Worm (Caenorhabditis elegans): ENCODE measurements around the gene mut-15.

ce11 chrV:15000055-15000704, 2.2 kb upstream of the mut-15 start, which contains the start of gene rps-16:
- TF ChIP-seq lin-39 (tag; optimal IDR thresholded peaks at IDR 0.05) (no peak), fos-1 (tag; optimal IDR thresholded peaks at IDR 0.05) (no peak), sma-3 (GFP tag; optimal IDR thresholded peaks at IDR 0.05) (no peak), lsy-2 (tag; optimal IDR thresholded peaks at IDR 0.05) (no peak), skn-1 (tag; optimal IDR thresholded peaks at IDR 0.05) (no peak), unc-62 (GFP tag; optimal IDR thresholded peaks at IDR 0.05) (no peak), nhr-12 (tag; optimal IDR thresholded peaks at IDR 0.05) (no peak), mdl-1 (tag; optimal IDR thresholded peaks at IDR 0.05) (no peak), ceh-82 (tag; optimal IDR thresholded peaks at IDR 0.05) (no peak)

Data from whole organism, L2 larva.